Worm (Caenorhabditis elegans) whole organism, mixed stage, embryonic: ENCODE data around the gene F57G9.3.

Experiments
- blmp-1 ChIP-seq: fragments of 150-350 bp; optimal IDR thresholded peaks from 2 replicates; lab custom pipeline; 2014; ENCODE audit warnings: missing biosample characterization, missing genetic modification characterization
- ces-1 ChIP-seq: fragments of 150-350 bp; optimal IDR thresholded peaks from 2 replicates; lab custom pipeline; 2014; ENCODE audit warnings: missing biosample characterization, missing genetic modification reagents, missing genetic modification characterization
- mab-5 ChIP-seq: fragments of 150-350 bp; optimal IDR thresholded peaks from 2 replicates; lab custom pipeline; 2014; ENCODE audit warnings: missing biosample characterization, missing genetic modification characterization
- mep-1 ChIP-seq: fragments of 150-350 bp; optimal IDR thresholded peaks from 2 replicates; lab custom pipeline; 2017; ENCODE audit warnings: missing biosample characterization, missing genetic modification reagents, missing genetic modification characterization, inconsistent platforms
- sem-2 ChIP-seq: fragments of 200-800 bp; sonication (Bioruptor generic); optimal IDR thresholded peaks from 2 replicates; lab custom pipeline; 2018; ENCODE audit warnings: mild to moderate bottlenecking, missing genetic modification characterization, missing compliant biosample characterization
- tbx-8 ChIP-seq: fragments of 200-800 bp; sonication (Bioruptor generic); optimal IDR thresholded peaks from 2 replicates; lab custom pipeline; 2018; ENCODE audit warnings: mild to moderate bottlenecking, missing genetic modification characterization, moderate library complexity, missing compliant biosample characterization
- ztf-11 ChIP-seq: fragments of 150-350 bp; optimal IDR thresholded peaks from 2 replicates; lab custom pipeline; 2014; ENCODE audit warnings: missing biosample characterization, missing genetic modification characterization

DNA sequence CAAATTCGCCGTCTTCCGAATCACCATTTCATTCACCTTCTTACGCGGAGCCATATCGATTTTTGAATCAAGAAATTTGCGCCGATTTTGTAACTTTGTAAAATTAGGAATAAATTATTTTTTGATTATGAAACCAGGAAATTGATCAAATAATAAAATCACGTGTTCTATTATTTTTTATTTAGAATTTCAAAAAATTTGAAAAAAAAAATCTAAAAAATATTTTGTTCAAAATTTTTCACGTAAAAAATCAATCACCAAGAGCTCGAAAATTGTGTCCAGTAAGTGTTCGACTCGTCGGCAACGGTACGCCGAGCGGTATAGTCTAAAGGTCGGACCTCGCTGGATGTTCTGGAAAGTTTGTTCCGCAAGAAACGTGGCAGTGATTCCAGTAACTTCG, 16.3 kb downstream of the F57G9.3 start, which contains the start of gene Y57A10B.7:
- TF ChIP-seq ztf-11, result no peak
- no peak for TF ChIP-seq mab-5 (tag; lab: Kevin White, UChicago)
- TF ChIP-seq sem-2, result no peak
- no peak for TF ChIP-seq tbx-8 (GFP tag; lab: Kevin White, UChicago)
- TF ChIP-seq ces-1 (GFP tag; lab: Kevin White, UChicago), result no peak
- TF ChIP-seq mep-1 (tag; lab: Kevin White, UChicago), result no peak
- TF ChIP-seq blmp-1 (tag; lab: Kevin White, UChicago), result no peak
